Worm (Caenorhabditis elegans) whole organism, midembryonic: ENCODE results near the gene bbln-1.

ENCODE experiments used
- T22C8.4 ChIP-seq: fragments of 200-800 bp; sonication (Bioruptor generic); IDR thresholded peaks from 2 replicates; pipeline ENCODE4 v1.3.6; 2022; ENCODE audit warnings: missing genetic modification characterization, missing compliant biosample characterization
- cog-1 ChIP-seq: sonication (generic microtip); optimal IDR thresholded peaks from 2 replicates; lab custom pipeline; 2016; ENCODE audit warnings: missing genetic modification characterization, missing compliant biosample characterization
- flt-1 ChIP-seq: fragments of 200-800 bp; sonication (Bioruptor generic); IDR thresholded peaks from 2 replicates; pipeline ENCODE4 v1.3.6; 2022; ENCODE audit warnings: missing genetic modification characterization, missing compliant biosample characterization
- klf-2 ChIP-seq: fragments of 200-800 bp; sonication (Bioruptor generic); conservative IDR thresholded peaks from 2 replicates; pipeline ENCODE4 v1.3.6; 2022; ENCODE audit warnings: missing genetic modification reagents, missing genetic modification characterization, missing compliant biosample characterization
- med-1 ChIP-seq: sonication (generic microtip); optimal IDR thresholded peaks from 2 replicates; lab custom pipeline; 2017; ENCODE audit warnings: missing genetic modification characterization, mild to moderate bottlenecking, missing compliant biosample characterization, antibody characterized with exemption, missing genetic modification reagents; ENCODE audit not compliant: insufficient read depth
- ref-1 ChIP-seq: fragments of 200-800 bp; sonication (Bioruptor generic); conservative IDR thresholded peaks from 2 replicates; pipeline ENCODE4 v1.3.6; 2022; ENCODE audit warnings: missing genetic modification reagents, missing genetic modification characterization, missing compliant biosample characterization
- tab-1 ChIP-seq: fragments of 200-800 bp; sonication (Bioruptor generic); IDR thresholded peaks from 2 replicates; pipeline ENCODE4 v1.3.6; 2022; ENCODE audit warnings: missing genetic modification characterization, missing compliant biosample characterization
- ztf-23 ChIP-seq: fragments of 200-800 bp; sonication (Bioruptor generic); IDR thresholded peaks from 2 replicates; pipeline ENCODE4 v1.3.6; 2022; ENCODE audit warnings: missing genetic modification reagents, missing genetic modification characterization, missing compliant biosample characterization
- ztf-29 ChIP-seq: fragments of 200-800 bp; sonication (Bioruptor generic); IDR thresholded peaks from 2 replicates; pipeline ENCODE4 v1.3.6; 2022; ENCODE audit warnings: missing genetic modification reagents, missing genetic modification characterization, missing compliant biosample characterization

bbln-1 gene

DNA sequence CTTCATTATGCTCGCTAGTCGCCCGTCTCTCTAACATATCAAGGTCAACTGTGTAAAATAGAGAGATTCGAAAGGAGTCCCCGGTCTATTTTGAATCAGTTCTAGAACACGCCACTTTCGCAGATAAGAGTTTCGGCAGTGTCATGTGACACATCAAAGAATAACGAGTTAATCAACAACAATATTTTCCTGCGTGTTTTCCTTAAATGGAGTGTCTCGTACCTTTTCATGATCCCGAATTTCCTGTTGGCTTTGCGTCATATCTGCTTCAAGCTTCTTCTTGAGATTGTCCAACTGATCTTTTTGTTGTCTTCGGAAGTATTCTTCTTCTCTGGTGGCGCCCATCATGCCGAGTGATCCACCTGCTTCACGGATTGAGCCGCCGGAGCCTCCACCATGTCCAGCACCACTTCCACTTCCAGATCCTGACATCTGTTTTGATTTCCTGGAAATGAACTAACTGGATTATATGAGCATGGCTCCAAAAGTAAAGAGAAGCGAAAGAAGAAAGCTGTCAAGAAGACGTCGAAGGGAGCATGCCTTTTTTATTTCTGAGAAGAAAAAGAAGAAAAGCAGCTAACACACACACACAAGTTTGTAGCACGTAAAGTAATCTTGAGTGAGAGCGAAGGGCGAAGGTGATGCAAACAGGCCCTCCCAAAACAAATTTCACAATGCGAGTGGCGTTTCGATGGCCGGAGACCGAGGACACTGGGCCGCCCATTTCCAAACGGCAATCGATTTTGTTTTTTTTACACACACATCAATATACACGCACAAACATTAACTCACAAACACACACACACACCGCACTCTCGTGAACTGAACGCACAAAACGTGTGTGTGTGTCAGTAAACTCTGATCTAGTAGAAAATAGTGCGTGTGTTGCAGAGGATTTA lies 36.9 kb downstream of the bbln-1 start:
- no peak for TF ChIP-seq ztf-23 (GFP tag; lab: Robert Waterston, UW)
- no peak for TF ChIP-seq ref-1 (GFP tag; lab: Robert Waterston, UW)
- no peak for TF ChIP-seq cog-1
- TF ChIP-seq ztf-29 (GFP tag; lab: Robert Waterston, UW), result no peak
- TF ChIP-seq flt-1, result no peak
- TF ChIP-seq T22C8.4, result no peak
- TF ChIP-seq med-1 (GFP tag; lab: Kevin White, UChicago), result no peak
- no peak for TF ChIP-seq klf-2 (GFP tag; lab: Robert Waterston, UW)
- no peak for TF ChIP-seq tab-1

DNA sequence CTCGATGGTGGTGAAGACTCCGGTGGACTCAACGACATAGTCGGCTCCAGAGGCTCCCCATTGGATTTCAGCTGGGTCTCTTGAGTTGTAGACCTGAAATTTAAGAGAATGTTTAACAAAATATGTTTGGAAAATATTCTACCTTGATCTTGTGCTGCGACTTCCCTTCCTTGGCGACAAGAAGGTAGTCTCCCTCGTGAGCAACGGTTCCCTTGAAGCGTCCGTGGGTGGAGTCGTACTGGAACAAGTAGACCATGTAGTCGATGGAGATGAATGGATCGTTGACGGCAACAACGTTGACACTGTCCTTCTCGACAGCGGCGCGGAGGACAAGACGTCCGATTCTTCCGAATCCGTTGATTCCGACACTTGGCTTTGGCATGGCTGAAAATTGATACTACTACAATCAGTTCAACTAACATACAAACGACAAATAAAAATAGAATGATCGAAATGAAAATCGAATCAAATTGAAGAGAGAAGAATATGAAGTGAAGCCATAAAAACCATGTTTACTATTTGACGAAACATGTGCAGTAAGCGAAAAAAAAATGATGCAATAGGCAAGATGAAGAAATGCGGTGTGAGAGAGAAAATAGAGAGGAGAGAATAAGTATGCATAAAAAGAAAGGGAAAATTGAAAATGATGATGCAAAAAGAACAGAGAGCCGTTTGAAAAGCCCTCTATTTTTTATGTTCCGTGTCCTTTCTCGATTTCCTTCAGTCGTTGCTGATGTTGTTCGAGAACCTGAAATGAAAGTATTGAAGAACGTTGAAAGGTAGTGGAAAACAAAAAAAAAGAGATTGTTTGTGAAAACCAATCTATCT lies 37.7 kb downstream of the bbln-1 start, which contains the start of gene gpd-2:
gpd-2 (minus strand) TSS at position 384 of the 828 bp plus-strand sequence.
- TF ChIP-seq klf-2 (GFP tag; lab: Robert Waterston, UW) (no peak), ztf-23 (GFP tag; lab: Robert Waterston, UW) (no peak), cog-1 (no peak), ref-1 (GFP tag; lab: Robert Waterston, UW) (no peak), flt-1 (no peak), tab-1 (no peak), ztf-29 (GFP tag; lab: Robert Waterston, UW) (no peak), med-1 (GFP tag; lab: Kevin White, UChicago) (no peak), T22C8.4 (no peak)

DNA sequence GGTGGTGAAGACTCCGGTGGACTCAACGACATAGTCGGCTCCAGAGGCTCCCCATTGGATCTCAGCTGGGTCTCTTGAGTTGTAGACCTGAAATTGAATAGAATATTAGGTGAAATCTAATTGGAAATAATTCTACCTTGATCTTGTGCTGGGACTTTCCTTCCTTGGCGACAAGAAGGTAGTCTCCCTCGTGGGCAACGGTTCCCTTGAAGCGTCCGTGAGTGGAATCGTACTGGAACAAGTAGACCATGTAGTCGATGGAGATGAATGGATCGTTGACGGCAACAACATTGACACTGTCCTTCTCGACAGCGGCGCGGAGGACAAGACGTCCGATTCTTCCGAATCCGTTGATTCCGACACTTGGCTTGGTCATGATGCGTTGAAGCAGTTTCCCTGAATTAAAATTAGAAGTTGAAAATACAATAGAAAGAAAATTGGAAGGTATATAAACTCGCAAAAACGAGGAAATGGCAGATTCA lies 39.3 kb downstream of the bbln-1 start, which contains the start of gene gpd-3:
gpd-3 (minus strand) TSS at position 396 of the 482 bp plus-strand sequence.
- no peak for TF ChIP-seq klf-2 (GFP tag; lab: Robert Waterston, UW)
- no peak for TF ChIP-seq cog-1

DNA sequence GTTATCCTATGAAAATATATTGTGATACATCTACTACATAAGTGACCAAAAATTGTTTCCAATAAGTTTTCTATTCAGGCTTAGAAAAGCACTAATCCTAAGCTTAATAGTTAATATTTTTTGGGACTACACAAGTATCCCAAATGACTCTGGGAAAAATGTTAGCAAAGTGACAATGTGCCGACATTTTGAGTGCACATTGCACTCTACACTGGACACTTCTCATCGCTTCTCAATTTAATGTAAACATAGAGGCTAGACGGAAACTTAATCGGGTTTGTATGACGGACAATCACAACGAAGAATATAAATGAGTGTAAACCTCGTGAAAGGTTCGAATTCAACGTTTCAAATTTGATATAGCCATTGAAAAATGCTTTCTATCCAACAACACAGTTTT lies 40.6 kb downstream of the bbln-1 start:
- TF ChIP-seq tab-1 (no peak), klf-2 (GFP tag; lab: Robert Waterston, UW) (no peak), ref-1 (GFP tag; lab: Robert Waterston, UW) (no peak), cog-1 (no peak), T22C8.4 (no peak), ztf-29 (GFP tag; lab: Robert Waterston, UW) (no peak), med-1 (GFP tag; lab: Kevin White, UChicago) (no peak), ztf-23 (GFP tag; lab: Robert Waterston, UW) (no peak), flt-1 (no peak)

DNA sequence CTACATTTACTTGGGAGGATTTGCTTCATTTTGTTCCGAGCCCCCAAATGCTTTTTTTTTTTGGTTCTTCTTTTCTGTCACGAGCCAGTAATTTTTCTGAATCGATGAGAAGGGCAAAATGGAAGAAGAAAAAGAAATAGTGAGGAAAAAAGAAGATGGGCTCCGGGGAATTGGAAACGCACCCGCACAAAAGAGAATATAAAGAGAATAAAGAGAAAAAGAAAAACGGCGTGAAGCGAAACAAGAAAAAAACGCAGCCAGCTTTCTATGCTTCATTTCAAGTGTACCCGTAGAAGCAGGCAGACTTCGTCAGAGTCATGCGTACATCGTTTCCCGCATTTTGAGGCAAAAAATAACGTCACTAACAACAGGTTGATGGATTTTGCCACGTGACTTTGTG lies 41.2 kb downstream of the bbln-1 start:
- TF ChIP-seq ref-1 (GFP tag; lab: Robert Waterston, UW), result no peak
- no peak for TF ChIP-seq klf-2 (GFP tag; lab: Robert Waterston, UW)
- TF ChIP-seq T22C8.4, result no peak
- no peak for TF ChIP-seq tab-1
- no peak for TF ChIP-seq cog-1
- TF ChIP-seq med-1 (GFP tag; lab: Kevin White, UChicago), result no peak
- no peak for TF ChIP-seq flt-1
- no peak for TF ChIP-seq ztf-23 (GFP tag; lab: Robert Waterston, UW)
- no peak for TF ChIP-seq ztf-29 (GFP tag; lab: Robert Waterston, UW)

DNA sequence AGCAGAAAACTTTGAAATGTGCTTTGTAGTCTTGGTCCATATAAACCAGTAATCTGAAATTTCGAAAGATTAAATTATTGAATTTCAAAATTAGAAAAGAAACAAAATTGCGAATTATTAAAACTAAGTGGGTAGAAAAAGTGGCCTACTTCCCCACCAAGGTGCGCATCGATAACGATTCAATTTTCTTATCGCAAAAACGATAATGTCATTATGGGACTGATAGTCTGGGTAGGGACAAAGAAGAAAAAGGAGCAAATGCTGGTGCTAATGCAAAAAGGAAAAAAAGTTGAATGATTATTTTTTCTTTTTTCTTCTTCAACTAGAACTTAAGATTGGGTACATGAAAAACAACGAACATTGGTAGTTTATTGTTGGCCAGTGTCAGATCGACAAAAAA lies 41.7 kb downstream of the bbln-1 start, which contains the start of gene gpcp-1:
gpcp-1 (minus strand) TSS at position 53 of the 400 bp plus-strand sequence.
- TF ChIP-seq T22C8.4, result no peak
- no peak for TF ChIP-seq ztf-29 (GFP tag; lab: Robert Waterston, UW)
- no peak for TF ChIP-seq klf-2 (GFP tag; lab: Robert Waterston, UW)
- no peak for TF ChIP-seq ztf-23 (GFP tag; lab: Robert Waterston, UW)
- no peak for TF ChIP-seq tab-1

DNA sequence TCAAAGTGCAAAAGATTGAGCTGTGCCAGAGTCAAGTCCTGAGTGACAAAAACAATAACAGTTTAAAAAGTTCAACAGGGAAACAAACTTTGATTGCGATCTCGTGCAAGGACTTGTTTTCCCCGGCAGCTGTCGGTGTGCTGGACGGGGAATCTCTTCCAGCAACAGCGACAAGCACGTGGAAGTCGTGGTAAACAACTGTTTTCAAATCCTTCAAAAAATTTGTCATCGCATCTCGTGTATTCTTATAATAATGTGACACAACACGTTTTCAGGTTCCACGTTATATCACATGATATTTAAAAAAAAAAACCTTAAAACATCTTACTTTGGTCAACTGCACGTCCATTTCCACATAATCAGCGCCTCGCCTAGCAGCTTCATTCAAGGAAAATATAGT lies 43.7 kb downstream of the bbln-1 start:
- TF ChIP-seq flt-1, result no peak
- no peak for TF ChIP-seq cog-1
- no peak for TF ChIP-seq T22C8.4
- no peak for TF ChIP-seq klf-2 (GFP tag; lab: Robert Waterston, UW)
- no peak for TF ChIP-seq tab-1
- TF ChIP-seq ztf-29 (GFP tag; lab: Robert Waterston, UW), result no peak
- TF ChIP-seq ztf-23 (GFP tag; lab: Robert Waterston, UW), result no peak
- TF ChIP-seq med-1 (GFP tag; lab: Kevin White, UChicago), result no peak
- no peak for TF ChIP-seq ref-1 (GFP tag; lab: Robert Waterston, UW)

DNA sequence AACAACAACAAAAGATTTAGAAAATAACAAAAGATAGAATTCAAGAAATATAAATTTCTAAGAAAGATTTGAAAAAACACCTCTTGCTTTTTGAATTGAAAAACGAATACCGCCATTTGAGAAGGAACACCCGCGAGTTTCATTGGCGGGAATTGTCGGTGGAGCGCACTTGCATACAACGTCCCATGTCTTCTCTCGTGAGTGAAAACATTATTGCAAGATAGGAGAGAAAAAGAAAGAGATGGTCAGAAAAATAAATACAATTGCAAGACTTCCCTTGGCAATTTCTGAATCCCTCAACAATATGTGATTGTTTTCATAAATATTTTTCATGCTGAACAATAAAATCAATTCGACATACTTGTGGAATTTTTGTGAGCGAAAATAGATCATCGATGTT lies 46.1 kb downstream of the bbln-1 start, which contains the start of gene K10B3.5:
K10B3.5 (minus strand) TSS at position 343 of the 400 bp plus-strand sequence.
- TF ChIP-seq ref-1 (GFP tag; lab: Robert Waterston, UW) (no peak), cog-1 (no peak), klf-2 (GFP tag; lab: Robert Waterston, UW) (no peak), tab-1 (no peak), flt-1 (0 out of 2 replicates have a peak, but pooled peaks have one; percentile 25), ztf-23 (GFP tag; lab: Robert Waterston, UW) (no peak), ztf-29 (GFP tag; lab: Robert Waterston, UW) (no peak)

DNA sequence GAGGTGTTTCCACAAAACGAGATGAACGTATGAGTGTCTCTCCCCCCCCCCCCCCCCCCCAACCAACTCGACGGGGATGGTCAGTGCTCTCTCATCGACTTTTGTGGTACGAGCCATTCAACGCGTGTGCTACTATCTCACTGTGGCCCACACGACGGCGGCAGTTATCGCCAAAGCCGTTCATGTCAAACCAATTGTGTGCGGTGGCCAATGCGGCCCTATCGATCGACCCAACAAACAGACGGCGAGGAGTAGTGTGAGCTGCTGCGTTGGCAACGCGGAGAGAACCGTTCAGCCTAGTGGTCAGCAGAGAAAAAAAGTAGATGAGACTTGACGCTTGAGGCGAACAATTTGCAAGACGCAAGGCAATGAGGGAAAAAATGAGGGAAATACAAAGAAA lies 49.4 kb downstream of the bbln-1 start:
- TF ChIP-seq klf-2 (GFP tag; lab: Robert Waterston, UW) (no peak), T22C8.4 (peak; percentile 77), med-1 (GFP tag; lab: Kevin White, UChicago) (no peak), flt-1 (peak; percentile 61; the same call in 1 of the 2 replicates), tab-1 (no peak), ztf-23 (GFP tag; lab: Robert Waterston, UW) (peak; percentile 40; the same call in 1 of the 2 replicates)
